Worm (Caenorhabditis elegans): ENCODE results near the gene cyp-37A1.

- TF ChIP-seq flt-1 (GFP tag; IDR thresholded peaks at IDR 0.05) (no peak), ref-1 (GFP tag; conservative IDR thresholded peaks at IDR 0.05) (no peak), klf-2 (GFP tag; conservative IDR thresholded peaks at IDR 0.05) (no peak), med-1 (GFP tag; optimal IDR thresholded peaks at IDR 0.05; ENCODE audit: insufficient read depth) (no peak), ztf-29 (GFP tag; IDR thresholded peaks at IDR 0.05) (no peak)
Observed at ce11 chrII:13982923-13983322, 33.8 kb downstream of the cyp-37A1 start, which contains the start of the genes Y39G8B.13 and Y39G8B.10.

All from whole organism, midembryonic.